Worm (Caenorhabditis elegans): ENCODE results near the gene T10B10.4.

DNA sequence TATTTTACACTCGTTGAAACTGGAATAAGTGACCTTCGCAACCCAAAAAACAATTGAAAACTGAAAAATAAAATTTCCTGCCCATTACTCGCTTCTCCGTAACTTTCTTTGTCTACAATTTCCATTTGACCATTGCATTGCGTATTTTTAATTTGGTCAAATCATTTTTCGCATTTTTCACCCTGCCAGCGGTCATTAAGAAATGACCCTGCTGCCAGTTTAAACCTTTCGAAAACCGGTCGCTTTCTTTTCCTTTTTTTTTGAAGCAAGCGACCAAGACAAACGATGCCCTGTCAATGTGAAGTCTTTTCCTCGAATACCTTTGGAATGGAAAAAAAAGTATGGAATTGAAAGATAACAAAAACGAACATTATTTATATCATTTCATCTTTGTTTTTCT, 29.0 kb upstream of the T10B10.4 start:
- TF ChIP-seq tab-1 (GFP tag; IDR thresholded peaks at IDR 0.05): no peak
- TF ChIP-seq flt-1 (GFP tag; IDR thresholded peaks at IDR 0.05): no peak
- TF ChIP-seq cog-1 (tag; optimal IDR thresholded peaks at IDR 0.05): no peak
- TF ChIP-seq T22C8.4 (GFP tag; IDR thresholded peaks at IDR 0.05): no peak
- TF ChIP-seq klf-2 (GFP tag; conservative IDR thresholded peaks at IDR 0.05): no peak
- no peak for TF ChIP-seq ztf-23 (GFP tag; IDR thresholded peaks at IDR 0.05)
